Worm (Caenorhabditis elegans) whole organism, mixed stage, embryonic: Measurements from ENCODE around the gene Y6D1A.1.
A peak's percentile ranks its signal among the peaks of the same experiment; 100 is the strongest.

Source experiments
- M03D4.4 ChIP-seq: sonication (generic microtip); optimal IDR thresholded peaks from 2 replicates; lab custom pipeline; 2017; ENCODE audit warnings: mild to moderate bottlenecking, missing genetic modification characterization, missing compliant biosample characterization
- bed-3 ChIP-seq: fragments of 200-800 bp; sonication (Bioruptor generic); optimal IDR thresholded peaks from 3 replicates; lab custom pipeline; 2018; ENCODE audit warnings: mild to moderate bottlenecking, missing genetic modification characterization, moderate library complexity, missing compliant biosample characterization
- blmp-1 ChIP-seq: fragments of 150-350 bp; optimal IDR thresholded peaks from 2 replicates; lab custom pipeline; 2014; ENCODE audit warnings: missing biosample characterization, missing genetic modification characterization
- ceh-39 ChIP-seq: fragments of 150-350 bp; optimal IDR thresholded peaks from 2 replicates; lab custom pipeline; 2014; ENCODE audit warnings: missing biosample characterization, missing genetic modification characterization
- ceh-83 ChIP-seq: fragments of 200-800 bp; sonication (Bioruptor generic); optimal IDR thresholded peaks from 2 replicates; lab custom pipeline; 2018; ENCODE audit warnings: mild to moderate bottlenecking, missing genetic modification characterization, missing compliant biosample characterization
- ces-1 ChIP-seq: fragments of 150-350 bp; optimal IDR thresholded peaks from 2 replicates; lab custom pipeline; 2014; ENCODE audit warnings: missing biosample characterization, missing genetic modification reagents, missing genetic modification characterization
- drap-1 ChIP-seq: fragments of 200-800 bp; sonication (Bioruptor generic); optimal IDR thresholded peaks from 3 replicates; lab custom pipeline; 2018; ENCODE audit warnings: mild to moderate bottlenecking, missing genetic modification characterization, missing compliant biosample characterization
- elt-1 ChIP-seq: sonication (generic microtip); optimal IDR thresholded peaks from 2 replicates; lab custom pipeline; 2017; ENCODE audit warnings: missing genetic modification characterization, mild to moderate bottlenecking, missing compliant biosample characterization, antibody characterized with exemption, moderate library complexity, borderline replicate concordance; ENCODE audit not compliant: insufficient read depth
- elt-3 ChIP-seq: fragments of 150-350 bp; optimal IDR thresholded peaks from 2 replicates; lab custom pipeline; 2014; ENCODE audit warnings: missing biosample characterization, missing genetic modification characterization
- flh-1 ChIP-seq: fragments of 200-800 bp; sonication (Bioruptor generic); optimal IDR thresholded peaks from 2 replicates; lab custom pipeline; 2018; ENCODE audit warnings: mild to moderate bottlenecking, missing genetic modification characterization, moderate library complexity, missing compliant biosample characterization
- ham-2 ChIP-seq: fragments of 200-800 bp; sonication (Bioruptor generic); optimal IDR thresholded peaks from 2 replicates; lab custom pipeline; 2018; ENCODE audit warnings: mild to moderate bottlenecking, missing genetic modification characterization, missing compliant biosample characterization
- hlh-1 ChIP-seq: fragments of 150-350 bp; optimal IDR thresholded peaks from 2 replicates; lab custom pipeline; 2014; ENCODE audit warnings: missing biosample characterization, missing genetic modification reagents, missing genetic modification characterization
- lin-13 ChIP-seq: fragments of 150-350 bp; optimal IDR thresholded peaks from 2 replicates; lab custom pipeline; 2014; ENCODE audit warnings: missing biosample characterization, missing genetic modification characterization
- lin-32 ChIP-seq: fragments of 200-800 bp; sonication (Bioruptor generic); optimal IDR thresholded peaks from 2 replicates; lab custom pipeline; 2018; ENCODE audit warnings: mild to moderate bottlenecking, missing genetic modification characterization, missing compliant biosample characterization
- lsy-2 ChIP-seq: fragments of 150-350 bp; optimal IDR thresholded peaks from 2 replicates; lab custom pipeline; 2014; ENCODE audit warnings: missing biosample characterization, missing genetic modification characterization
- mep-1 ChIP-seq: fragments of 150-350 bp; optimal IDR thresholded peaks from 2 replicates; lab custom pipeline; 2017; ENCODE audit warnings: missing biosample characterization, missing genetic modification reagents, missing genetic modification characterization, inconsistent platforms
- mls-2 ChIP-seq: sonication (generic microtip); optimal IDR thresholded peaks from 2 replicates; lab custom pipeline; 2016; ENCODE audit warnings: mild to moderate bottlenecking, missing genetic modification characterization, moderate library complexity, missing compliant biosample characterization
- nhr-12 ChIP-seq: fragments of 150-350 bp; optimal IDR thresholded peaks from 2 replicates; lab custom pipeline; 2014; ENCODE audit warnings: missing biosample characterization, missing genetic modification characterization
- nhr-237 ChIP-seq: fragments of 150-350 bp; optimal IDR thresholded peaks from 2 replicates; lab custom pipeline; 2014; ENCODE audit warnings: missing biosample characterization, missing genetic modification characterization
- nhr-28 ChIP-seq: fragments of 150-350 bp; optimal IDR thresholded peaks from 2 replicates; lab custom pipeline; 2014; ENCODE audit warnings: missing biosample characterization, missing genetic modification characterization
- nhr-76 ChIP-seq: sonication (generic microtip); optimal IDR thresholded peaks from 2 replicates; lab custom pipeline; 2017; ENCODE audit warnings: missing biosample characterization, missing genetic modification characterization
- pha-4 ChIP-seq: fragments of 150-350 bp; optimal IDR thresholded peaks from 2 replicates; lab custom pipeline; 2018; ENCODE audit warnings: missing biosample characterization, missing genetic modification reagents, missing genetic modification characterization
- sem-2 ChIP-seq: fragments of 200-800 bp; sonication (Bioruptor generic); optimal IDR thresholded peaks from 2 replicates; lab custom pipeline; 2018; ENCODE audit warnings: mild to moderate bottlenecking, missing genetic modification characterization, missing compliant biosample characterization
- snpc-4 ChIP-seq: fragments of 150-350 bp; optimal IDR thresholded peaks from 2 replicates; lab custom pipeline; 2014; ENCODE audit warnings: missing biosample characterization, missing genetic modification characterization
- tbx-8 ChIP-seq: fragments of 200-800 bp; sonication (Bioruptor generic); optimal IDR thresholded peaks from 2 replicates; lab custom pipeline; 2018; ENCODE audit warnings: mild to moderate bottlenecking, missing genetic modification characterization, moderate library complexity, missing compliant biosample characterization
- unc-120 ChIP-seq: sonication (generic microtip); optimal IDR thresholded peaks from 2 replicates; lab custom pipeline; 2017; ENCODE audit warnings: missing genetic modification characterization, missing compliant biosample characterization; ENCODE audit not compliant: poor library complexity, severe bottlenecking
- unc-39 ChIP-seq: fragments of 150-350 bp; optimal IDR thresholded peaks from 2 replicates; lab custom pipeline; 2014; ENCODE audit warnings: missing biosample characterization, missing genetic modification characterization
- zip-8 ChIP-seq: fragments of 150-350 bp; optimal IDR thresholded peaks from 2 replicates; lab custom pipeline; 2014; ENCODE audit warnings: missing biosample characterization, missing genetic modification characterization
- ztf-11 ChIP-seq: fragments of 150-350 bp; optimal IDR thresholded peaks from 2 replicates; lab custom pipeline; 2014; ENCODE audit warnings: missing biosample characterization, missing genetic modification characterization

The Y6D1A.1 gene

ce11 chrII:11790458-11790857 is 33.0 kb downstream of the Y6D1A.1 start, which contains the start of gene F43G6.4:
Gene F43G6.4 (plus strand): TSS chrII:11790758.
- TF ChIP-seq sem-2 (GFP tag; lab: Kevin White, UChicago) = no peak
- TF ChIP-seq nhr-76 (tag; lab: Kevin White, UChicago) = no peak
- TF ChIP-seq drap-1 (GFP tag; lab: Kevin White, UChicago) = no peak
- TF ChIP-seq lsy-2 = no peak
- TF ChIP-seq unc-39 (tag; lab: Kevin White, UChicago) = no peak
- no peak for TF ChIP-seq tbx-8
- TF ChIP-seq ztf-11 (tag; lab: Kevin White, UChicago) = no peak
- no peak for TF ChIP-seq M03D4.4 (tag; lab: Kevin White, UChicago)
- TF ChIP-seq elt-3 (tag; lab: Kevin White, UChicago) = no peak
- TF ChIP-seq hlh-1 = no peak
- TF ChIP-seq lin-32 (GFP tag; lab: Kevin White, UChicago) = no peak
- TF ChIP-seq ceh-83 = no peak
- TF ChIP-seq pha-4 (tag; lab: Kevin White, UChicago) = no peak
- TF ChIP-seq flh-1 = no peak
- TF ChIP-seq ham-2 = no peak
- no peak for TF ChIP-seq mep-1 (tag; lab: Kevin White, UChicago)
- TF ChIP-seq blmp-1 (tag; lab: Kevin White, UChicago) = no peak
- no peak for TF ChIP-seq unc-120 (tag; lab: Kevin White, UChicago)
- no peak for TF ChIP-seq ces-1 (GFP tag; lab: Kevin White, UChicago)
- TF ChIP-seq elt-1 (tag; lab: Kevin White, UChicago) = no peak

DNA sequence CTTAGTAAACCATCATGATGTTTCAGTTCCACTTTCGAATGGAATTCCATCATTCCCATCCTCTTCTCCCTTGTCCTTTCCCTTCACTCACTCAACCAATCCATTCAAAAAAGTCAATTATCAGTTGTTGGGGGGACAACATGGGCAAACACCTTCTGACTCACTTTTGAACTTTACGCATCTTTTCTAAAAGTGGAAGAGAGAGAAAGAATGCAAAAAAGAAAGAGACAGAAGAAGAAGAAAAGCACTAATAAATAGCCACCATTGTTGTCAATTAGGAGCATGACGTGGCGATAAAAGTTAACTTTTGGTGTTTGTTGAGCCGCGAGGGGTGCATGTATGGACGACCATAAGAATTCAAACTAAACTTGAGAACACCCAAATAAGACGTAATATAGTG is 35.4 kb downstream of the Y6D1A.1 start:
- TF ChIP-seq snpc-4 = no peak
- TF ChIP-seq bed-3 (GFP tag; lab: Kevin White, UChicago) = no peak

DNA sequence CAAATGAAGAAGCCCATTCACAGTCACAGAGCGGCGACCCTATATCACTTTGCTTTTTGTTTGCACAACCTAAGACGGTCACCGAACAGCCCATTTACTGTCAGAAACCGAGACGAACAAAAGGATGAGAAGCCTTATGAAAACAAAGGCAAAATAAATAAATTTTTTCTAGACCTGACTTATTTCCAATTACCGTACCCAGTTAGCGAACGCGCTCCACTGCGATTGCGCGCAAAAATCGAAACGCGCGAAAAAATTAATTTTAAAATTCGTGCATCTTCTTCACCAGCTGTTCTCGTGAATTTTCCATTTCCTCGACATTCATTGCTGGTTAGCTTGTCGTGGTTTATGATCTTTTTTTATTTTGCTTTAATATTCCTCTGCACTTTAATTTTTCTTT is 40.9 kb downstream of the Y6D1A.1 start, which contains the start of gene F43G6.16:
Gene F43G6.16 (minus strand): TSS at position 141 of the 400 bp plus-strand sequence.
- TF ChIP-seq lsy-2 (peak; percentile 86), tbx-8 (no peak), lin-13 (tag; lab: Kevin White, UChicago) (no peak), zip-8 (no peak), ztf-11 (tag; lab: Kevin White, UChicago) (no peak), elt-3 (tag; lab: Kevin White, UChicago) (no peak), ces-1 (GFP tag; lab: Kevin White, UChicago) (no peak)

- TF ChIP-seq mep-1 (tag; lab: Kevin White, UChicago) = peak; percentile 77
- peak; percentile 77 for TF ChIP-seq lsy-2
- TF ChIP-seq snpc-4 = no peak
- peak; percentile 62 for TF ChIP-seq nhr-237 (tag; lab: Kevin White, UChicago)
- TF ChIP-seq pha-4 (tag; lab: Kevin White, UChicago) = peak; percentile 11
- peak; percentile 36 for TF ChIP-seq ceh-39 (tag; lab: Kevin White, UChicago)
- TF ChIP-seq ces-1 (GFP tag; lab: Kevin White, UChicago) = no peak
- TF ChIP-seq, all 35 proteins: peak for 5
These were observed 45.4 kb downstream of the Y6D1A.1 start, which contains the start of the genes patr-1 and dna-2 for ce11 chrII:11777893-11778480. Gene patr-1 (minus strand): TSS chrII:11777943. Gene dna-2 (plus strand): TSS chrII:11778430.

DNA sequence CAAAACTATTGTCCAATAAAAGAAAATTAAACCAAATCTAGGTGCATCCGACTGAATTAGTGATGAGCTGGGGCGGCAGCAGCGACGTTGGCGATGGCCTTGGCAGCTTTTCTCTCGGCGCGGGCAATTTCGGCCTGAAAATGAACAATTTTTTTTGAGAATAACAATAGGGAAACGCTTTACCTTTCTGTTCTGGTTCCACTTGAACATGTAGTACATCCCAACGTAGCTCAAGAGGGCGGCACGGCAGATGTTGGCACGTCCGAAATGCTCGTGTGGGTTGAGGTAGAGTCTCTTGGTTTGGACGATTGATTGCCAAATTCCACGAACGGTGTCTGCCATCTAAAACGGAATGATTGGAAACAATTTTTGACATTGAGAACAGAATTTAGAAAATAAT is 49.2 kb downstream of the Y6D1A.1 start, which contains the start of gene F44E5.1:
Gene F44E5.1 (minus strand): TSS at position 342 of the 400 bp plus-strand sequence.
- TF ChIP-seq hlh-1 (no peak), lin-13 (tag; lab: Kevin White, UChicago) (no peak), nhr-28 (tag; lab: Kevin White, UChicago) (no peak), pha-4 (tag; lab: Kevin White, UChicago) (no peak), unc-39 (tag; lab: Kevin White, UChicago) (no peak), ceh-83 (no peak), mls-2 (tag; lab: Kevin White, UChicago) (no peak), nhr-12 (tag; lab: Kevin White, UChicago) (no peak), elt-1 (tag; lab: Kevin White, UChicago) (no peak), lin-32 (GFP tag; lab: Kevin White, UChicago) (no peak), ces-1 (GFP tag; lab: Kevin White, UChicago) (no peak), flh-1 (no peak)
